Worm (Caenorhabditis elegans): ENCODE results near the gene rde-1.

Gene rde-1

DNA sequence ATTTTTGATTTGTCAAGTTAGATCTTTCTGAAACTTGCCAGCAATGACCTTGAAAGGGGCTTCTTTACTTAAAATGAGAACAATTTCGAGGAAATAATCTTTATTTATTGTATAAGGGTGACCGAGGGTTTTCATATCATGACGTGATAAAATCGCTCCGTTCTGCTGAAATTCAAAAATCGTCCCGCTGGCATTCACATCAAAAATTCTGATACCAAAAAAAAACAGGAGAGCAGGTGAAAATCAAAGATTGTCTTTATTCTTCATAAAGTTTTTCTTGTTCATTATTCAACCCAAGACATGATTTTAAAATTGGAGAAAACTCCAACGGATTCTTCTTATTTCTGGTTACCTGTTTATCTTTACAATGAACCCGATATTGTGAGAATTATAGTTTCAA is 47.3 kb downstream of the rde-1 start, which contains the start of gene sre-28:
Gene sre-28 (plus strand): TSS at position 301 of the 400 bp plus-strand sequence.
- TF ChIP-seq mel-28 (tag; optimal IDR thresholded peaks at IDR 0.05; ENCODE audit: borderline replicate concordance) (no peak), Y95B8A.8 (GFP tag; IDR thresholded peaks at IDR 0.05) (no peak), F55B11.4 (tag; optimal IDR thresholded peaks at IDR 0.05; ENCODE audit: borderline replicate concordance, insufficient read depth) (no peak), snpc-1.1 (tag; optimal IDR thresholded peaks at IDR 0.05; ENCODE audit: insufficient read depth) (no peak), zim-3 (tag; optimal IDR thresholded peaks at IDR 0.05) (no peak), egl-18 (GFP tag; IDR thresholded peaks at IDR 0.05) (no peak), bed-2 (GFP tag; IDR thresholded peaks at IDR 0.05) (no peak), die-1 (tag; optimal IDR thresholded peaks at IDR 0.05) (no peak), hmg-1.2 (GFP tag; IDR thresholded peaks at IDR 0.05) (no peak), nhr-90 (tag; optimal IDR thresholded peaks at IDR 0.05) (no peak), F33H1.4 (GFP tag; IDR thresholded peaks at IDR 0.05) (no peak), egl-44 (GFP tag; IDR thresholded peaks at IDR 0.05) (no peak), mes-4 (tag; optimal IDR thresholded peaks at IDR 0.05) (no peak)

DNA sequence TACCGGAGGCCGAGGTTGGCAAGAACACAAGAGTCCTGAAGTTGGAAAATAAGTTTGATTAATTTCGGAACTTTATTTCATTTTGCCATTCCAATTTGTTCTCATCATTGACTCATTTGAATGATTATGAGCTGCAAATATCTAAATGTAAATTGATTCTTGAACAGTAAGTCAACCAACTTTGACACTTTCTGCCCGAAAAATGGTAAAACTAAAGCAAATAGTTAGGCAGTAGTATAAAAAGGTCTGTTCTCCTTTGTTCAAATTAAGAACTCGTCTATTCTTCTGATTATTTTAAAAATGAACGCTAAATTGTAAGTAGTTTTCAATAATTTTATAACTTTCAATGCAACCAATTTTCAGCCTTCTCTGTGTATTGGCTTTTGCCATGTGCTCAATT is 48.4 kb downstream of the rde-1 start, which contains the start of gene fipr-12:
Gene fipr-12 (plus strand): TSS at position 301 of the 400 bp plus-strand sequence.
- TF ChIP-seq snpc-3.4 (tag; optimal IDR thresholded peaks at IDR 0.05) (no peak), D2030.7 (GFP tag; IDR thresholded peaks at IDR 0.05) (no peak), mes-4 (tag; optimal IDR thresholded peaks at IDR 0.05) (no peak), madf-10 (tag; optimal IDR thresholded peaks at IDR 0.05) (no peak), let-607 (tag; optimal IDR thresholded peaks at IDR 0.05) (no peak), nfya-2 (GFP tag; IDR thresholded peaks at IDR 0.05) (no peak), T26A5.8 (tag; optimal IDR thresholded peaks at IDR 0.05) (no peak), madf-6 (GFP tag; IDR thresholded peaks at IDR 0.05) (no peak), bed-2 (GFP tag; IDR thresholded peaks at IDR 0.05) (no peak), attf-3 (GFP tag; conservative IDR thresholded peaks at IDR 0.05) (no peak), ztf-6 (GFP tag; IDR thresholded peaks at IDR 0.05) (no peak), mel-28 (tag; optimal IDR thresholded peaks at IDR 0.05; ENCODE audit: borderline replicate concordance) (no peak), ztf-25 (GFP tag; IDR thresholded peaks at IDR 0.05) (no peak), snpc-1.3 (tag; optimal IDR thresholded peaks at IDR 0.05; ENCODE audit: insufficient read depth) (no peak), dpl-1 (GFP tag; optimal IDR thresholded peaks at IDR 0.05) (no peak), ztf-22 (GFP tag; optimal IDR thresholded peaks at IDR 0.05) (no peak)
